Fruit fly (Drosophila melanogaster): ENCODE data around the gene Atg17.

Atg17 gene

DNA sequence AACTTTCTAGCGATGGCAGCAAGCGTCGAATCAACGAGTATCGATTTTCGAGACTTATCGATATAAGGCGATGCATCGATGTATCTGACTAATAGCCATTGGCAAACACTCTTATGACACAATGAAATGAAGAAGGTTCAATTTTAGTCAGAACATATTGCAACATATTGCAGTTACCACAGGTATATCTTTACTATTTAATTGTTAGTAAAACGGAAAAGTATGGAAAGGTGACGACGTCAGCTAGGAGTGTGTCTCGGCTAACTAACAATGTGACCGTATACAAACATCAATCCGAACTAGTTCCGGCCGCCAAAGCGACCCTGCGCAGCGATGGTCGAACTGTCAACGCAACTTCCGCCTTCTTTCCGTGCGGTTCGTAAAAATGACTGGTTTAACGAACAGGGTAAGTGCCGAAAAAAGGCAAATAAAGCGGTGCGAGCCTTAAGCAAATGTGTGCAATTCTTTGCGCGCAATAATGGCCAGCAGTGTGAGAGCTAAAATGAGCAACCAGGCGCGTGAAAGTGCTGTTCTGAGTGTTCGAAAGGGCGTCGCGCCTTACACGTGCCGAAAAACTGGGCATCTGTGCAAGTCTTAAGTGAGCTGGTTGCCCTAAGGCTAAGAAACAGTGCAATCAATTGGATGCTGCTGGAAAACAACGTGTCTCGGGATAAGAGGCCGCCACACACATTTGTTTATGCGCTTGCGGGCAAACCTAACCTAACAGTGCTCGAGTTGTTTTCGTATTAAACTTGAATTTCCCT lies 45.2 kb upstream of the Atg17 start, which contains the start of the genes Dph4, Spec2 and RpL13A (continued):
- TF ChIP-seq CG15269 (tag; optimal IDR thresholded peaks at IDR 0.05) (peak; percentile 82), sug (tag; optimal IDR thresholded peaks at IDR 0.05) (peak; percentile 91), Dip2 (GFP tag; IDR thresholded peaks at IDR 0.05) (no peak), gcm2 (GFP tag; optimal IDR thresholded peaks at IDR 0.05) (peak; percentile 88), CG43689 (GFP tag; IDR thresholded peaks at IDR 0.05) (no peak), sr (GFP tag; IDR thresholded peaks at IDR 0.05) (no peak), eve (GFP tag; optimal IDR thresholded peaks at IDR 0.05) (no peak), jigr1 (GFP tag; IDR thresholded peaks at IDR 0.05) (no peak), CG14050 (GFP tag; IDR thresholded peaks at IDR 0.05) (no peak), Side (GFP tag; optimal IDR thresholded peaks at IDR 0.05) (peak; percentile 96), lilli (GFP tag; optimal IDR thresholded peaks at IDR 0.05) (peak; percentile 87), CG9437 (GFP tag; optimal IDR thresholded peaks at IDR 0.05) (peak; percentile 82), ap (GFP tag; IDR thresholded peaks at IDR 0.05) (no peak), ham (GFP tag; IDR thresholded peaks at IDR 0.05) (no peak), CG6689 (GFP tag; IDR thresholded peaks at IDR 0.05) (no peak), CG15514 (GFP tag; optimal IDR thresholded peaks at IDR 0.05) (peak; percentile 100), ato (GFP tag; IDR thresholded peaks at IDR 0.05; ENCODE audit: partially characterized antibody) (no peak), zen (tag; optimal IDR thresholded peaks at IDR 0.05) (peak; percentile 85), CG15479 (GFP tag; optimal IDR thresholded peaks at IDR 0.05) (peak; percentile 82), CG2712 (tag; optimal IDR thresholded peaks at IDR 0.05) (peak; percentile 90), Doc2 (GFP tag; IDR thresholded peaks at IDR 0.05) (no peak), ro (GFP tag; IDR thresholded peaks at IDR 0.05) (no peak), insv (GFP tag; optimal IDR thresholded peaks at IDR 0.05) (peak in 1 of 2 experiments; percentile 85), Ets65A (GFP tag) (peak; percentile 98), HLH4C (GFP tag; IDR thresholded peaks at IDR 0.05; ENCODE audit: partially characterized antibody) (no peak), CG1832 (GFP tag; optimal IDR thresholded peaks at IDR 0.05) (no peak), HmgZ (tag; optimal IDR thresholded peaks at IDR 0.05) (peak; percentile 94), cas (GFP tag; IDR thresholded peaks at IDR 0.05) (no peak), bab2 (GFP tag; optimal IDR thresholded peaks at IDR 0.05) (peak; percentile 77), chn (GFP tag; optimal IDR thresholded peaks at IDR 0.05) (peak; percentile 86), CG10431 (GFP tag; optimal IDR thresholded peaks at IDR 0.05) (peak; percentile 92), CG4617 (GFP tag; optimal IDR thresholded peaks at IDR 0.05; ENCODE audit: borderline replicate concordance) (peak; percentile 83), Dek (tag; optimal IDR thresholded peaks at IDR 0.05) (peak; percentile 81), CG1792 (GFP tag; optimal IDR thresholded peaks at IDR 0.05) (peak; percentile 88), ranshi (GFP tag; IDR thresholded peaks at IDR 0.05) (no peak), onecut (GFP tag; IDR thresholded peaks at IDR 0.05) (peak; percentile 93), CG17802 (tag; optimal IDR thresholded peaks at IDR 0.05) (peak; percentile 85), CG33557 (GFP tag; optimal IDR thresholded peaks at IDR 0.05) (peak; percentile 91), pnt (GFP tag; optimal IDR thresholded peaks at IDR 0.05) (peak; percentile 54), Opbp (GFP tag; IDR thresholded peaks at IDR 0.05; ENCODE audit: partially characterized antibody) (no peak), HLH54F (GFP tag; optimal IDR thresholded peaks at IDR 0.05) (peak; percentile 84), row (GFP tag; IDR thresholded peaks at IDR 0.05) (no peak), da (GFP tag; optimal IDR thresholded peaks at IDR 0.05) (peak; percentile 82), CG2116 (GFP tag; optimal IDR thresholded peaks at IDR 0.05) (peak; percentile 100), gcm (GFP tag; optimal IDR thresholded peaks at IDR 0.05) (peak; percentile 90), tgo (GFP tag; IDR thresholded peaks at IDR 0.05) (no peak), br (optimal IDR thresholded peaks at IDR 0.05) (no peak), wdn (GFP tag; IDR thresholded peaks at IDR 0.05) (no peak), CG7372 (GFP tag; IDR thresholded peaks at IDR 0.05) (no peak), Optix (GFP tag; IDR thresholded peaks at IDR 0.05) (no peak), CG13424 (tag; optimal IDR thresholded peaks at IDR 0.05) (peak; percentile 72)
